Worm (Caenorhabditis elegans) whole organism, L4 larva: ENCODE measurements around the gene ima-3.

ENCODE experiments used
- aly-2 ChIP-seq: sonication (generic microtip); optimal IDR thresholded peaks from 2 replicates; lab custom pipeline; 2018; ENCODE audit warnings: missing biosample characterization, missing genetic modification characterization
- ama-1 ChIP-seq: fragments of 150-350 bp; optimal IDR thresholded peaks from 2 replicates; lab custom pipeline; 2014; ENCODE audit warnings: inconsistent platforms, mixed read lengths
- ceh-28 ChIP-seq: fragments of 150-350 bp; optimal IDR thresholded peaks from 2 replicates; lab custom pipeline; 2014; ENCODE audit warnings: missing biosample characterization, missing genetic modification reagents, missing genetic modification characterization
- daf-12 ChIP-seq: fragments of 150-350 bp; optimal IDR thresholded peaks from 2 replicates; lab custom pipeline; 2014; ENCODE audit warnings: missing biosample characterization, missing genetic modification reagents, missing genetic modification characterization
- jun-1 ChIP-seq: fragments of 150-350 bp; optimal IDR thresholded peaks from 2 replicates; lab custom pipeline; 2014; ENCODE audit warnings: missing biosample characterization, missing genetic modification reagents, missing genetic modification characterization
- lin-13 ChIP-seq: fragments of 150-350 bp; optimal IDR thresholded peaks from 2 replicates; lab custom pipeline; 2014; ENCODE audit warnings: missing biosample characterization, missing genetic modification reagents, missing genetic modification characterization
- lin-38 ChIP-seq: fragments of 200-800 bp; sonication (Bioruptor generic); IDR thresholded peaks from 2 replicates; pipeline ENCODE4 v1.3.6; 2022; ENCODE audit warnings: missing genetic modification reagents, missing genetic modification characterization, missing compliant biosample characterization
- nhr-237 ChIP-seq: sonication (generic microtip); optimal IDR thresholded peaks from 2 replicates; lab custom pipeline; 2017; ENCODE audit warnings: missing biosample characterization, missing genetic modification characterization
- pqm-1 ChIP-seq: sonication (generic microtip); optimal IDR thresholded peaks from 2 replicates; lab custom pipeline; 2017; ENCODE audit warnings: missing biosample characterization, missing genetic modification characterization
- unc-62 ChIP-seq, 3 experiments: fragments of 150-350 bp in 1 of 3; sonication (generic microtip); optimal IDR thresholded peaks in 2 of 3; peaks in 1 of 3; 1 replicate in 1 of 3; 2 replicates in 2 of 3; lab custom pipeline; 2014 to 2017; ENCODE audit warnings: missing biosample characterization in 3 of 3, missing genetic modification characterization in 3 of 3, missing genetic modification reagents in 3 of 3, missing genotype in 1 of 3
- ztf-11 ChIP-seq: fragments of 150-350 bp; optimal IDR thresholded peaks from 2 replicates; lab custom pipeline; 2014; ENCODE audit warnings: missing biosample characterization, missing genetic modification characterization
- ztf-7 ChIP-seq: fragments of 150-350 bp; optimal IDR thresholded peaks from 2 replicates; lab custom pipeline; 2014; ENCODE audit warnings: missing biosample characterization, missing genetic modification characterization

DNA sequence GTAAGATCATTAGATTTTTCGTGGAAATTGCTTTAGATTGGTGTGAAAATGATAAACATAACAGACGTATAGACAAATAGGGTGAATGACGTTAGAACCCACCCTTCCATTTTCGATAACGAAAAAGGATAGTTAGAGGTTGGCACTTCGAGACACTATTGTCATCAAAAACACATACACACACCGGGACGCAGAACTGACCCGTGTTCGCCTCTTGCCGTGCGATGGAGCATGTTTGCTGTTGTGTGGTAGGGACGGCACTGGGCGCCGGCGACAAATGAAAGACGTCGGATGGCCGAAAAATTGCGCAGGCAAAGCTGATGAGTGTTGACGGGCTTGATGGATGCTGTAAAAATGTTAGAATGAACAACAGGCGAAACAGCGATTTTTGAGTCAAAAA lies 11.6 kb downstream of the ima-3 start:
- TF ChIP-seq unc-62 (GFP tag; optimal IDR thresholded peaks at IDR 0.05 in 1 of 2; lab: Kevin White, UChicago) (no peak), unc-62 (tag; optimal IDR thresholded peaks at IDR 0.05; lab: Kevin White, UChicago) (no peak), nhr-237 (tag; lab: Kevin White, UChicago) (no peak), ceh-28 (tag; lab: Kevin White, UChicago) (no peak), ztf-7 (tag; lab: Kevin White, UChicago) (no peak), lin-13 (GFP tag; lab: Kevin White, UChicago) (peak; percentile 29), ama-1 (no peak), jun-1 (tag; lab: Kevin White, UChicago) (no peak), ztf-11 (tag; lab: Kevin White, UChicago) (no peak), pqm-1 (tag; lab: Kevin White, UChicago) (peak; percentile 42), daf-12 (tag; lab: Kevin White, UChicago) (no peak), aly-2 (tag; lab: Kevin White, UChicago) (no peak), lin-38 (peak; percentile 80)
